Worm (Caenorhabditis elegans) whole organism, L1 larva: ENCODE data around the gene F07B10.4.

Experiments used
- F16B12.6 ChIP-seq: fragments of 150-350 bp; optimal IDR thresholded peaks from 2 replicates; lab custom pipeline; 2014; ENCODE audit warnings: missing biosample characterization, missing genetic modification characterization
- ama-1 ChIP-seq: fragments of 150-350 bp; optimal IDR thresholded peaks from 2 replicates; lab custom pipeline; 2014
- egl-27 ChIP-seq, 2 experiments: fragments of 150-350 bp in 1 of 2; sonication (generic microtip); optimal IDR thresholded peaks; 3 replicates each; lab custom pipeline; 2017 to 2018; ENCODE audit warnings: missing biosample characterization in 2 of 2, missing genetic modification characterization in 2 of 2, missing genetic modification reagents in 2 of 2
- elt-3 ChIP-seq, 6 experiments: fragments of 150-350 bp in 1 of 6; sonication (generic microtip); optimal IDR thresholded peaks; 2 replicates each; lab custom pipeline; 2017 to 2018; ENCODE audit warnings: missing biosample characterization in 6 of 6, missing genetic modification characterization in 6 of 6, inconsistent platforms in 1 of 6
- lin-39 ChIP-seq: fragments of 150-350 bp; optimal IDR thresholded peaks from 2 replicates; lab custom pipeline; 2014; ENCODE audit warnings: missing biosample characterization, missing genetic modification reagents, missing genetic modification characterization
- mef-2 ChIP-seq: fragments of 150-350 bp; optimal IDR thresholded peaks from 2 replicates; lab custom pipeline; 2014; ENCODE audit warnings: missing biosample characterization, missing genetic modification characterization
- pag-3 ChIP-seq: sonication (generic microtip); optimal IDR thresholded peaks from 2 replicates; lab custom pipeline; 2017; ENCODE audit warnings: missing genetic modification characterization, mild to moderate bottlenecking, missing compliant biosample characterization, antibody characterized with exemption, borderline replicate concordance; ENCODE audit not compliant: insufficient read depth
- skn-1 ChIP-seq: fragments of 150-350 bp; optimal IDR thresholded peaks from 2 replicates; lab custom pipeline; 2014; ENCODE audit warnings: missing biosample characterization, missing genetic modification characterization
- snpc-4 ChIP-seq: fragments of 150-350 bp; optimal IDR thresholded peaks from 2 replicates; lab custom pipeline; 2014; ENCODE audit warnings: missing biosample characterization, missing genetic modification characterization
- sptf-1 ChIP-seq: fragments of 150-350 bp; optimal IDR thresholded peaks from 2 replicates; lab custom pipeline; 2014; ENCODE audit warnings: missing biosample characterization, missing genetic modification characterization
- unc-86 ChIP-seq: sonication (generic microtip); optimal IDR thresholded peaks from 2 replicates; lab custom pipeline; 2016; ENCODE audit warnings: missing genetic modification characterization, missing compliant biosample characterization
- unc-98 ChIP-seq: fragments of 200-800 bp; sonication (Bioruptor generic); IDR thresholded peaks from 2 replicates; pipeline ENCODE4 v1.3.6; 2022; ENCODE audit warnings: missing genetic modification characterization, missing compliant biosample characterization
- ztf-11 ChIP-seq, 2 experiments: sonication (generic microtip); optimal IDR thresholded peaks; 2 replicates each; lab custom pipeline; 2016 to 2017; ENCODE audit warnings: missing genetic modification characterization in 2 of 2, missing biosample characterization in 1 of 2, missing compliant biosample characterization in 1 of 2

DNA sequence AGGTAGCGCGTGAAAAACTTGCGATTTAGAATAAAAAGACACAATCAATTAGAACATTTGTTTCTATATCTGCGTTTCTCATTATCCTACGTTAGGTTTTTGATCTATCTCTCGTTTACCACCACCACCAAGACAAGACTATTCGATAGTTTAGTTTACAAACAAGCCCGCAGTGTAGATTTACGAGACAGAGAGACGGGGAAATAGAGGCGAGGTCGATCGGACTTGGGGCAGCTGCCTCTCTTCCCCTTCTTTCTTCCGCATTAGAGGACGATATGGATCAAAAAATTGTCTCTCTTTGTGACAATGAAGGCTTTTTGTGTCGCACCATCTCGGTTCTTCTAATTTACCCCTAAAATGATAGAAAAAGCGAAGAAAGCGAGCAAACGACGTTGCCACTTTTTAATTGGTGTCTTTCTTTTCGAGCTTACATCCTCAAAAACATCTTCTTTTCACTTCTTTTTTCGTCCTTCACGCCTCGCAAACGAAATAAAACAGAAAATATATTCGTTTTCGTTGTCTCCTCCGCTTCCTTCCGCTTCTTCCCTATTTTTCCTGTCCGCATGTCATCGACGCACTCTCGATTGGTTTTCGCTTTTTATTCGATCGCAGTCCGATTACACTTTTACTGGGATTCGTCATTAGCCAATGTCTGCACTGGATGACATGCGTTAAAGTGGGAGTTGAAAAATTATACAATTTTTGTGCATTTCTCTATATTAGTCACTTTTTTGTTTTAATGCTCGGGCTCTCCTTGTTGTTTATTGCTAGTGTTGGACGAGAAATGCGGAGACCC lies 18.7 kb upstream of the F07B10.4 start:
- TF ChIP-seq F16B12.6 (tag; lab: Kevin White, UChicago) = no peak
- no peak for TF ChIP-seq snpc-4
- no peak for TF ChIP-seq lin-39 (tag; lab: Kevin White, UChicago)
- no peak for TF ChIP-seq unc-86 (tag; lab: Kevin White, UChicago)
- no peak for TF ChIP-seq mef-2
- TF ChIP-seq egl-27 (tag; optimal IDR thresholded peaks at IDR 0.05; lab: Kevin White, UChicago) = no peak
- no peak for TF ChIP-seq ama-1 (lab: Kevin White, UChicago)
- TF ChIP-seq skn-1 (tag; lab: Kevin White, UChicago) = no peak
- TF ChIP-seq ztf-11 (tag; optimal IDR thresholded peaks at IDR 0.05; lab: Kevin White, UChicago) = no peak
- TF ChIP-seq pag-3 = no peak
- TF ChIP-seq unc-98 (GFP tag; lab: Robert Waterston, UW) = no peak
- peak in 1 of 6 experiments; percentile 27 for TF ChIP-seq elt-3 (tag; optimal IDR thresholded peaks at IDR 0.05; lab: Kevin White, UChicago)
- TF ChIP-seq sptf-1 = no peak
